Worm (Caenorhabditis elegans) whole organism, young adult: ENCODE measurements around the gene E03H12.7.

ENCODE experiments used
- B0261.1 ChIP-seq: sonication (generic microtip); optimal IDR thresholded peaks from 2 replicates; lab custom pipeline; 2016; ENCODE audit warnings: mild to moderate bottlenecking, missing genetic modification characterization, moderate library complexity, missing compliant biosample characterization
- B0336.3 ChIP-seq: fragments of 200-800 bp; sonication (Bioruptor generic); IDR thresholded peaks from 2 replicates; pipeline ENCODE4 v1.3.6; 2022; ENCODE audit warnings: missing genetic modification characterization, missing compliant biosample characterization
- attf-6 ChIP-seq: fragments of 200-800 bp; sonication (Bioruptor generic); IDR thresholded peaks from 2 replicates; pipeline ENCODE4 v1.3.6; 2022; ENCODE audit warnings: missing genetic modification reagents, missing genetic modification characterization, missing compliant biosample characterization
- dox-1 ChIP-seq: fragments of 200-800 bp; sonication (Bioruptor generic); IDR thresholded peaks from 2 replicates; pipeline ENCODE4 v1.3.6; 2022; ENCODE audit warnings: missing genetic modification reagents, missing genetic modification characterization, missing compliant biosample characterization
- egl-44 ChIP-seq: fragments of 200-800 bp; sonication (Bioruptor generic); IDR thresholded peaks from 2 replicates; pipeline ENCODE4 v1.3.6; 2022; ENCODE audit warnings: missing genetic modification reagents, missing genetic modification characterization, missing compliant biosample characterization
- pha-4 ChIP-seq: fragments of 150-350 bp; sonication (generic microtip); optimal IDR thresholded peaks from 2 replicates; lab custom pipeline; 2014; ENCODE audit warnings: missing biosample characterization, missing genetic modification reagents, missing genetic modification characterization
- sea-2 ChIP-seq: fragments of 200-800 bp; sonication (Bioruptor generic); IDR thresholded peaks from 2 replicates; pipeline ENCODE4 v1.3.6; 2022; ENCODE audit warnings: missing genetic modification characterization, missing compliant biosample characterization
- sptf-2 ChIP-seq: fragments of 200-800 bp; sonication (Bioruptor generic); optimal IDR thresholded peaks from 2 replicates; lab custom pipeline; 2018; ENCODE audit warnings: mild to moderate bottlenecking, missing genetic modification characterization, missing compliant biosample characterization
- ztf-25 ChIP-seq: fragments of 200-800 bp; sonication (Bioruptor generic); IDR thresholded peaks from 2 replicates; pipeline ENCODE4 v1.3.6; 2022; ENCODE audit warnings: missing genetic modification reagents, missing genetic modification characterization, missing compliant biosample characterization

DNA sequence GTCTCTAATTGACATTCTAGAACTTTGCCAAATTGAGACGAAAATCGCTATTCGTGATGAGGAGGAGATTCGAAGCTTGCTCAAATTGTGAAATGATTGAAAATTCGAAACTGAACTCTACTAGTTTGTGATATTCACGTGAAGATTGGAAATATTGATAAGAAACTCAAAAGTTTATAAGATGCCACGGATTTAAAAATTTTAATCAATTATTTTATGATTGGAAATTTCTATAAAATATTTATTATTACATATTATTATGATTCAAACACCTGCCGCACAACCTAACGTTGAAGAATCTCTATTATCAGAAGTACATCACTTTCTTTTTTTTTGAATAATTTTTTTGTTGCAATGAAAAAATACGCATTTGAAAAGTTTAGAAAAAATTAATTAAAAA lies at the start of gene E03H12.7:
- TF ChIP-seq pha-4 (tag; lab: Kevin White, UChicago), result no peak
- no peak for TF ChIP-seq ztf-25 (GFP tag; lab: Robert Waterston, UW)
- TF ChIP-seq B0261.1 (tag; lab: Kevin White, UChicago), result no peak
- TF ChIP-seq dox-1 (GFP tag; lab: Robert Waterston, UW), result no peak
- no peak for TF ChIP-seq B0336.3 (GFP tag; lab: Robert Waterston, UW)
- TF ChIP-seq attf-6 (GFP tag; lab: Robert Waterston, UW), result no peak
- TF ChIP-seq sptf-2, result no peak
- no peak for TF ChIP-seq sea-2 (GFP tag; lab: Robert Waterston, UW)
- TF ChIP-seq egl-44 (GFP tag; lab: Robert Waterston, UW), result no peak
